Comparison of ENCODE assay signal across 3 worm cellular contexts in genomic region chrIII:1949362-1949761, ce11.
TF ChIP-seq lines count a peak whose summit lies in the region.

No protein-coding gene starts in this region.

TF ChIP-seq in whole organism, L1 larva, 84 proteins besides CTCF, POLR2A, EP300 and RAD21:
- TF ChIP-seq ama-1 (optimal IDR thresholded peaks at IDR 0.05; lab: Kevin White, UChicago) (no peak), nhr-71 (tag; optimal IDR thresholded peaks at IDR 0.05; lab: Kevin White, UChicago) (no peak), fkh-10 (GFP tag; optimal IDR thresholded peaks at IDR 0.05; lab: Kevin White, UChicago) (no peak), efl-1 (optimal IDR thresholded peaks at IDR 0.05; lab: Kevin White, UChicago) (no peak), efl-1 (GFP tag; optimal IDR thresholded peaks at IDR 0.05 in 1 of 2; lab: Kevin White, UChicago) (peak; percentile 22 to 92), ceh-8 (GFP tag; optimal IDR thresholded peaks at IDR 0.05; lab: Kevin White, UChicago) (no peak), zip-4 (GFP tag; optimal IDR thresholded peaks at IDR 0.05; lab: Kevin White, UChicago) (no peak), dpl-1 (GFP tag; optimal IDR thresholded peaks at IDR 0.05; lab: Kevin White, UChicago) (peak in 1 of 3 experiments; percentile 4), lin-35 (GFP tag; optimal IDR thresholded peaks at IDR 0.05; lab: Kevin White, UChicago) (peak in 1 of 2 experiments; percentile 10), nhr-20 (tag; optimal IDR thresholded peaks at IDR 0.05; lab: Kevin White, UChicago) (no peak), nhr-47 (tag; optimal IDR thresholded peaks at IDR 0.05; lab: Kevin White, UChicago) (no peak)
TF ChIP-seq in whole organism, L1 larva: peak in this region for 3.

TF ChIP-seq in whole organism, L4 larva, 104 proteins besides CTCF, POLR2A, EP300 and RAD21:
- TF ChIP-seq fos-1 (tag; optimal IDR thresholded peaks at IDR 0.05; lab: Kevin White, UChicago) (no peak), hlh-30 (tag; optimal IDR thresholded peaks at IDR 0.05; lab: Kevin White, UChicago; ENCODE audit: insufficient read depth) (no peak), nhr-111 (GFP tag; optimal IDR thresholded peaks at IDR 0.05; lab: Kevin White, UChicago) (no peak), ceh-28 (tag; optimal IDR thresholded peaks at IDR 0.05; lab: Kevin White, UChicago) (no peak), unc-62 (GFP tag; optimal IDR thresholded peaks at IDR 0.05 in 1 of 2; lab: Kevin White, UChicago) (peak in 1 of 2 experiments; percentile 10), unc-62 (tag; optimal IDR thresholded peaks at IDR 0.05; lab: Kevin White, UChicago) (no peak), lin-38 (GFP tag; IDR thresholded peaks at IDR 0.05; lab: Robert Waterston, UW) (0 out of 2 replicates have a peak, but pooled peaks have one; percentile 9)

TF ChIP-seq in whole organism, young adult, 124 proteins besides CTCF, POLR2A, EP300 and RAD21:
- TF ChIP-seq madf-3 (GFP tag; IDR thresholded peaks at IDR 0.05; lab: Robert Waterston, UW) = peak; percentile 89
- no peak for TF ChIP-seq attf-5 (GFP tag; optimal IDR thresholded peaks at IDR 0.05; lab: Kevin White, UChicago)
- TF ChIP-seq lin-26 (GFP tag; IDR thresholded peaks at IDR 0.05; lab: Robert Waterston, UW) = no peak
- peak; percentile 10 for TF ChIP-seq lin-54 (GFP tag; optimal IDR thresholded peaks at IDR 0.05; lab: Kevin White, UChicago)
- TF ChIP-seq zfh-2 (GFP tag; conservative IDR thresholded peaks at IDR 0.05; lab: Robert Waterston, UW) = no peak
- TF ChIP-seq F52B5.7 (tag; optimal IDR thresholded peaks at IDR 0.05; lab: Kevin White, UChicago) = no peak
- TF ChIP-seq F39B2.1 (GFP tag; IDR thresholded peaks at IDR 0.05; lab: Robert Waterston, UW) = no peak
- TF ChIP-seq bed-2 (GFP tag; IDR thresholded peaks at IDR 0.05; lab: Robert Waterston, UW) = no peak
- TF ChIP-seq ztf-6 (GFP tag; IDR thresholded peaks at IDR 0.05; lab: Robert Waterston, UW) = no peak
